Worm (Caenorhabditis elegans): ENCODE results near the gene nova-1.

DNA sequence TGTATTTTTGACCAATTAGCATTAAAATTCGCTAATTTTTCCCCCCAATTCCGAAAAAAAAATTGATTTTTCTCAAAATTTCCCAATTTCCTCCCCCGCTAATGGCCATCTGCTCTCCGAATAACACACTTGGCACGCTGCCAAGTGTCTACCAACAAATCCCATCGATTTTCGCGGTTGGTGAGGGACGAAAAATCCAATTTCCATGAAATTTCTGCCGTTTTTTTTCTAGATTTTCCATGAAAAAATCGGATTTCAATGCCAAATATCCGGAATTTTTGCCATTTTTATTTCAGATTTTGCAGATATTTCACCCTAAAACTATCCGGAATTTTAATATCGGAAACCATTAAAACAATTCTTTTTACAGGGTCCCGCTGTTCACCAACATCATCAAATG lies 27.7 kb upstream of the nova-1 start:
- TF ChIP-seq eor-1 (tag; optimal IDR thresholded peaks at IDR 0.05) (no peak), jun-1 (tag; optimal IDR thresholded peaks at IDR 0.05) (no peak), nhr-25 (tag; optimal IDR thresholded peaks at IDR 0.05) (no peak), skn-1 (tag; optimal IDR thresholded peaks at IDR 0.05) (no peak)
